Worm (Caenorhabditis elegans) whole organism, young adult: ENCODE results near the gene R02E4.3.

Source experiments
- T07F8.4 ChIP-seq: sonication (generic microtip); optimal IDR thresholded peaks from 2 replicates; lab custom pipeline; 2016; ENCODE audit warnings: mild to moderate bottlenecking, missing genetic modification characterization, moderate library complexity, missing compliant biosample characterization
- gei-17 ChIP-seq: fragments of 200-800 bp; sonication (Bioruptor generic); optimal IDR thresholded peaks from 2 replicates; lab custom pipeline; 2018; ENCODE audit warnings: mild to moderate bottlenecking, missing genetic modification characterization, missing compliant biosample characterization
- lin-35 ChIP-seq, 3 experiments: fragments of 150-350 bp in 2 of 3; sonication (generic microtip) in 1 of 3; optimal IDR thresholded peaks; 2 replicates each; lab custom pipeline; 2014 to 2018; ENCODE audit warnings: missing biosample characterization in 3 of 3, missing genetic modification characterization in 3 of 3, missing genetic modification reagents in 3 of 3
- lin-54 ChIP-seq: fragments of 200-800 bp; sonication (Bioruptor generic); optimal IDR thresholded peaks from 2 replicates; lab custom pipeline; 2018; ENCODE audit warnings: mild to moderate bottlenecking, missing genetic modification characterization, missing compliant biosample characterization
- nhr-90 ChIP-seq: sonication (generic microtip); optimal IDR thresholded peaks from 2 replicates; lab custom pipeline; 2016; ENCODE audit warnings: missing genotype, mild to moderate bottlenecking, missing genetic modification characterization, missing compliant biosample characterization
- snpc-4 ChIP-seq, 5 experiments: fragments of 150-350 bp in 1 of 5; sonication (generic microtip) in 4 of 5; optimal IDR thresholded peaks; 2 replicates each; lab custom pipeline; 2014 to 2018; ENCODE audit warnings: missing genetic modification characterization in 5 of 5, missing biosample characterization in 3 of 5, antibody characterized with exemption in 2 of 5, mild to moderate bottlenecking in 2 of 5, missing compliant biosample characterization in 2 of 5, missing genotype in 2 of 5, moderate library complexity in 2 of 5, missing genetic modification reagents in 1 of 5

ce11 chrX:4131354-4131753 lies 29.4 kb upstream of the R02E4.3 start:
- TF ChIP-seq T07F8.4 (no peak), nhr-90 (tag; lab: Kevin White, UChicago) (no peak), lin-54 (no peak), snpc-4 (GFP tag; optimal IDR thresholded peaks at IDR 0.05; lab: Kevin White, UChicago) (no peak), snpc-4 (tag; optimal IDR thresholded peaks at IDR 0.05; lab: Kevin White, UChicago) (no peak), gei-17 (GFP tag; lab: Kevin White, UChicago) (no peak), lin-35 (GFP tag; optimal IDR thresholded peaks at IDR 0.05; lab: Kevin White, UChicago) (no peak)
